Fruit fly (Drosophila melanogaster) whole organism, embryonic: ENCODE data around the gene CG34454.

Experiments used
- CG10147 ChIP-seq: fragments of 200-800 bp; sonication (Bioruptor generic); optimal IDR thresholded peaks from 2 replicates; lab custom pipeline; 2019; ENCODE audit warnings: missing biosample characterization, mild to moderate bottlenecking, missing genetic modification characterization, moderate library complexity
- CG11696 ChIP-seq: fragments of 200-800 bp; sonication (Bioruptor generic); IDR thresholded peaks from 2 replicates; pipeline ENCODE4 v1.3.6; 2022; ENCODE audit warnings: missing biosample characterization, missing genetic modification characterization
- CG12219 ChIP-seq: fragments of 200-800 bp; sonication (Bioruptor generic); optimal IDR thresholded peaks from 3 replicates; lab custom pipeline; 2018; ENCODE audit warnings: missing biosample characterization, mild to moderate bottlenecking, missing genetic modification characterization
- CG14050 ChIP-seq: fragments of 200-800 bp; sonication (Bioruptor generic); IDR thresholded peaks from 3 replicates; pipeline ENCODE4 v1.3.6; 2022; ENCODE audit warnings: missing biosample characterization, missing genetic modification characterization
- CG15514 ChIP-seq: fragments of 200-800 bp; sonication (Bioruptor generic); optimal IDR thresholded peaks from 3 replicates; lab custom pipeline; 2017; ENCODE audit warnings: missing biosample characterization, missing genetic modification characterization, mild to moderate bottlenecking, moderate library complexity, missing genetic modification reagents
- CG16863 ChIP-seq: fragments of 200-800 bp; sonication (Bioruptor generic); optimal IDR thresholded peaks from 3 replicates; lab custom pipeline; 2016; ENCODE audit warnings: missing biosample characterization, missing genetic modification characterization
- CG17385 ChIP-seq: fragments of 200-800 bp; sonication (Bioruptor generic); optimal IDR thresholded peaks from 3 replicates; lab custom pipeline; 2018; ENCODE audit warnings: missing biosample characterization, mild to moderate bottlenecking, missing genetic modification characterization
- CG17829 ChIP-seq: fragments of 200-800 bp; optimal IDR thresholded peaks from 2 replicates; lab custom pipeline; 2019; ENCODE audit warnings: missing biosample characterization, mild to moderate bottlenecking, missing genetic modification characterization, moderate library complexity
- CG1792 ChIP-seq: fragments of 200-800 bp; sonication (Bioruptor generic); optimal IDR thresholded peaks from 2 replicates; lab custom pipeline; 2016; ENCODE audit warnings: missing biosample characterization, missing genetic modification characterization
- CG1832 ChIP-seq: fragments of 200-800 bp; sonication (Bioruptor generic); optimal IDR thresholded peaks from 2 replicates; lab custom pipeline; 2017; ENCODE audit warnings: missing biosample characterization, mild to moderate bottlenecking, missing genetic modification characterization, inconsistent platforms
- CG2202 ChIP-seq: fragments of 200-800 bp; sonication (Bioruptor generic); optimal IDR thresholded peaks from 2 replicates; lab custom pipeline; 2018; ENCODE audit warnings: missing biosample characterization, mild to moderate bottlenecking, missing genetic modification characterization
- CG3281 ChIP-seq: fragments of 200-800 bp; sonication (Bioruptor generic); optimal IDR thresholded peaks from 3 replicates; lab custom pipeline; 2017; ENCODE audit warnings: missing biosample characterization, mild to moderate bottlenecking, missing genetic modification characterization
- CG4617 ChIP-seq: fragments of 200-800 bp; sonication (Bioruptor generic); optimal IDR thresholded peaks from 3 replicates; lab custom pipeline; 2016; ENCODE audit warnings: missing biosample characterization, missing genetic modification characterization, borderline replicate concordance
- CG5953 ChIP-seq: fragments of 200-800 bp; sonication (Bioruptor generic); IDR thresholded peaks from 2 replicates; pipeline ENCODE4 v1.3.6; 2022; ENCODE audit warnings: missing biosample characterization, missing genetic modification characterization
- CG6254 ChIP-seq: fragments of 200-800 bp; sonication (Bioruptor generic); optimal IDR thresholded peaks from 3 replicates; lab custom pipeline; 2017; ENCODE audit warnings: mild to moderate bottlenecking, missing biosample characterization, missing genetic modification reagents, missing genetic modification characterization
- CG7372 ChIP-seq: fragments of 200-800 bp; sonication (Bioruptor generic); IDR thresholded peaks from 2 replicates; pipeline ENCODE4 v1.3.6; 2022; ENCODE audit warnings: missing biosample characterization, missing genetic modification characterization
- CG7745 ChIP-seq: fragments of 200-800 bp; sonication (Bioruptor generic); optimal IDR thresholded peaks from 2 replicates; lab custom pipeline; 2018; ENCODE audit warnings: missing biosample characterization, mild to moderate bottlenecking, missing genetic modification characterization, moderate library complexity
- CG9817 ChIP-seq: fragments of 200-800 bp; sonication (Bioruptor generic); optimal IDR thresholded peaks from 2 replicates; lab custom pipeline; 2018; ENCODE audit warnings: missing biosample characterization, mild to moderate bottlenecking, missing genetic modification characterization, moderate library complexity
- Camta ChIP-seq: fragments of 200-800 bp; sonication (Bioruptor generic); optimal IDR thresholded peaks from 2 replicates; lab custom pipeline; 2016; ENCODE audit warnings: missing biosample characterization, missing genetic modification characterization
- D ChIP-seq, 2 experiments: fragments of 200-800 bp in 1 of 2; fragments of >200 bp in 1 of 2; sonication (Bioruptor generic) in 1 of 2; optimal IDR thresholded peaks; 2 replicates in 1 of 2; 3 replicates in 1 of 2; lab custom pipeline; 2017; ENCODE audit warnings: mild to moderate bottlenecking in 1 of 2, missing biosample characterization in 1 of 2, missing genetic modification characterization in 1 of 2, missing genetic modification reagents in 1 of 2
- D19B ChIP-seq: fragments of 200-800 bp; sonication (Bioruptor generic); optimal IDR thresholded peaks from 2 replicates; lab custom pipeline; 2017; ENCODE audit warnings: missing biosample characterization, mild to moderate bottlenecking, missing genetic modification characterization
- Dek ChIP-seq: fragments of 200-800 bp; sonication (Bioruptor generic); optimal IDR thresholded peaks from 3 replicates; lab custom pipeline; 2019; ENCODE audit warnings: missing biosample characterization, mild to moderate bottlenecking, missing genetic modification characterization, moderate library complexity
- ERR ChIP-seq: fragments of 200-800 bp; sonication (Bioruptor generic); optimal IDR thresholded peaks from 2 replicates; lab custom pipeline; 2016; ENCODE audit warnings: missing biosample characterization, missing genetic modification characterization
- Fer3 ChIP-seq: fragments of 200-800 bp; sonication (Bioruptor generic); optimal IDR thresholded peaks from 2 replicates; lab custom pipeline; 2018; ENCODE audit warnings: missing biosample characterization, mild to moderate bottlenecking, missing genetic modification characterization, moderate library complexity
- Gsc ChIP-seq: fragments of 200-800 bp; sonication (Bioruptor generic); IDR thresholded peaks from 2 replicates; pipeline ENCODE4 v1.3.6; 2022; ENCODE audit warnings: missing biosample characterization, missing genetic modification characterization
- Hsf ChIP-seq: fragments of 200-800 bp; sonication (Bioruptor generic); optimal IDR thresholded peaks from 3 replicates; lab custom pipeline; 2016; ENCODE audit warnings: missing biosample characterization, missing genetic modification characterization
- Neu2 ChIP-seq: fragments of 200-800 bp; sonication (Bioruptor generic); optimal IDR thresholded peaks from 3 replicates; lab custom pipeline; 2016; ENCODE audit warnings: missing biosample characterization, missing genetic modification characterization, borderline replicate concordance
- Nf-YB ChIP-seq: fragments of 200-800 bp; sonication (Bioruptor generic); optimal IDR thresholded peaks from 3 replicates; lab custom pipeline; 2019; ENCODE audit warnings: missing biosample characterization, mild to moderate bottlenecking, missing genetic modification characterization, moderate library complexity
- Poxn ChIP-seq: fragments of 200-800 bp; sonication (Bioruptor generic); IDR thresholded peaks from 2 replicates; pipeline ENCODE4 v1.3.6; 2022; ENCODE audit warnings: missing biosample characterization, missing genetic modification characterization
- Ptx1 ChIP-seq: fragments of 200-800 bp; sonication (Bioruptor generic); IDR thresholded peaks from 2 replicates; pipeline ENCODE4 v1.3.6; 2022; ENCODE audit warnings: missing biosample characterization, missing genetic modification characterization
- Rx ChIP-seq: fragments of 200-800 bp; sonication (Bioruptor generic); IDR thresholded peaks from 2 replicates; pipeline ENCODE4 v1.3.6; 2022; ENCODE audit warnings: missing biosample characterization, missing genetic modification characterization
- TFAM ChIP-seq: fragments of 200-800 bp; sonication (Bioruptor generic); optimal IDR thresholded peaks from 2 replicates; lab custom pipeline; 2017; ENCODE audit warnings: missing biosample characterization, missing genetic modification characterization, inconsistent platforms
- amos ChIP-seq: fragments of 200-800 bp; sonication (Bioruptor generic); IDR thresholded peaks from 2 replicates; pipeline ENCODE4 v1.3.6; 2022; ENCODE audit warnings: missing biosample characterization, missing genetic modification characterization; ENCODE audit not compliant: partially characterized antibody
- cas ChIP-seq: fragments of 200-800 bp; sonication (Bioruptor generic); IDR thresholded peaks from 2 replicates; pipeline ENCODE4 v1.3.6; 2022; ENCODE audit warnings: missing biosample characterization, missing genetic modification characterization
- chn ChIP-seq: fragments of 200-800 bp; sonication (Bioruptor generic); optimal IDR thresholded peaks from 2 replicates; lab custom pipeline; 2016; ENCODE audit warnings: missing biosample characterization, missing genetic modification characterization
- crc ChIP-seq: fragments of 200-800 bp; sonication (Bioruptor generic); optimal IDR thresholded peaks from 2 replicates; lab custom pipeline; 2016; ENCODE audit warnings: missing biosample characterization, missing genetic modification characterization
- grn ChIP-seq: fragments of 200-800 bp; sonication (Bioruptor generic); optimal IDR thresholded peaks from 3 replicates; lab custom pipeline; 2017; ENCODE audit warnings: missing biosample characterization, missing genetic modification characterization
- jigr1 ChIP-seq: fragments of 200-800 bp; sonication (Bioruptor generic); IDR thresholded peaks from 3 replicates; pipeline ENCODE4 v1.3.6; 2022; ENCODE audit warnings: missing biosample characterization, missing genetic modification characterization
- jumu ChIP-seq: fragments of 200-800 bp; sonication (Bioruptor generic); optimal IDR thresholded peaks from 3 replicates; lab custom pipeline; 2016; ENCODE audit warnings: missing biosample characterization, missing genetic modification characterization
- klu ChIP-seq: fragments of 200-800 bp; sonication (Bioruptor generic); IDR thresholded peaks from 2 replicates; pipeline ENCODE4 v1.3.6; 2022; ENCODE audit warnings: missing biosample characterization, missing genetic modification characterization
- maf-S ChIP-seq: fragments of 200-800 bp; sonication (Bioruptor generic); optimal IDR thresholded peaks from 2 replicates; lab custom pipeline; 2016; ENCODE audit warnings: missing biosample characterization, missing genetic modification characterization
- mld ChIP-seq: fragments of 200-800 bp; sonication (Bioruptor generic); IDR thresholded peaks from 3 replicates; pipeline ENCODE4 v1.3.6; 2022; ENCODE audit warnings: missing biosample characterization, missing genetic modification characterization; ENCODE audit not compliant: partially characterized antibody
- nerfin-2 ChIP-seq: fragments of 200-800 bp; sonication (Bioruptor generic); IDR thresholded peaks from 2 replicates; pipeline ENCODE4 v1.3.6; 2022; ENCODE audit warnings: missing biosample characterization, missing genetic modification characterization; ENCODE audit not compliant: partially characterized antibody
- oc ChIP-seq: fragments of 200-800 bp; sonication (Bioruptor generic); optimal IDR thresholded peaks from 2 replicates; lab custom pipeline; 2018; ENCODE audit warnings: missing biosample characterization, mild to moderate bottlenecking, missing genetic modification characterization, moderate library complexity
- schlank ChIP-seq: fragments of 200-800 bp; sonication (Bioruptor generic); optimal IDR thresholded peaks from 2 replicates; lab custom pipeline; 2018; ENCODE audit warnings: missing biosample characterization, mild to moderate bottlenecking, missing genetic modification characterization
- sim ChIP-seq: fragments of 200-800 bp; sonication (Bioruptor generic); IDR thresholded peaks from 2 replicates; pipeline ENCODE4 v1.3.6; 2022; ENCODE audit warnings: missing biosample characterization, missing genetic modification characterization
- twi ChIP-seq: fragments of 200-800 bp; optimal IDR thresholded peaks from 2 replicates; lab custom pipeline; 2019; ENCODE audit warnings: missing biosample characterization, mild to moderate bottlenecking, missing genetic modification characterization, moderate library complexity
- yki ChIP-seq: fragments of >200 bp; optimal IDR thresholded peaks from 3 replicates; lab custom pipeline; 2018
- z ChIP-seq: fragments of 200-800 bp; sonication (Bioruptor generic); IDR thresholded peaks from 3 replicates; pipeline ENCODE4 v1.3.6; 2022; ENCODE audit warnings: missing biosample characterization, missing genetic modification characterization
- zf30C ChIP-seq: fragments of 200-800 bp; sonication (Bioruptor generic); optimal IDR thresholded peaks from 3 replicates; lab custom pipeline; 2018; ENCODE audit warnings: missing biosample characterization, mild to moderate bottlenecking, missing genetic modification characterization
- zfh1 ChIP-seq: fragments of 200-800 bp; sonication (Bioruptor generic); IDR thresholded peaks from 3 replicates; pipeline ENCODE4 v1.3.6; 2022; ENCODE audit warnings: missing biosample characterization, missing genetic modification characterization

CG34454 gene

dm6 chr3L:184251-184650 is 47.9 kb downstream of the CG34454 start, which contains the start of the genes CG34140, Mkp and Mtch (continued):
- TF ChIP-seq CG11696 = 0 out of 2 replicates have a peak, but pooled peaks have one; percentile 39
- TF ChIP-seq CG2202 (tag; lab: Kevin White, UChicago) = peak; percentile 71
- TF ChIP-seq ERR (GFP tag; lab: Kevin White, UChicago) = peak; percentile 88
- no peak for TF ChIP-seq CG7745 (tag; lab: Kevin White, UChicago)
- no peak for TF ChIP-seq yki (lab: Kevin White, UChicago)
- peak; percentile 85 for TF ChIP-seq CG16863 (GFP tag; lab: Kevin White, UChicago)
- TF ChIP-seq chn = peak; percentile 94
- TF ChIP-seq Poxn (GFP tag; lab: Robert Waterston, UW) = no peak
- TF ChIP-seq z = no peak
- TF ChIP-seq CG7372 = peak; percentile 78
- peak; percentile 89 for TF ChIP-seq maf-S
- peak; percentile 84 for TF ChIP-seq Ptx1 (GFP tag; lab: Robert Waterston, UW)
- peak; percentile 93 for TF ChIP-seq CG4617
- TF ChIP-seq zfh1 (GFP tag; lab: Robert Waterston, UW) = peak; percentile 74
- peak; percentile 91 for TF ChIP-seq jumu (GFP tag; lab: Kevin White, UChicago)
- no peak for TF ChIP-seq CG10147
- peak; percentile 85 for TF ChIP-seq CG1792 (GFP tag; lab: Kevin White, UChicago)
- peak; percentile 64 for TF ChIP-seq Nf-YB
- TF ChIP-seq CG6254 (GFP tag; lab: Kevin White, UChicago) = no peak
- peak; percentile 70; the same call in 2 of the 3 replicates for TF ChIP-seq CG14050 (GFP tag; lab: Robert Waterston, UW)
- TF ChIP-seq CG15514 (GFP tag; lab: Kevin White, UChicago) = peak; percentile 84
- TF ChIP-seq cas (GFP tag; lab: Robert Waterston, UW) = peak; percentile 77
- no peak for TF ChIP-seq oc (tag; lab: Kevin White, UChicago)
- no peak for TF ChIP-seq CG1832 (GFP tag; lab: Kevin White, UChicago)
- no peak for TF ChIP-seq CG12219
- TF ChIP-seq mld = peak; percentile 60; the same call in 1 of the 3 replicates
- no peak for TF ChIP-seq CG3281 (GFP tag; lab: Kevin White, UChicago)
- no peak for TF ChIP-seq D19B (GFP tag; lab: Kevin White, UChicago)
- TF ChIP-seq Hsf = peak; percentile 89
- TF ChIP-seq schlank (tag; lab: Kevin White, UChicago) = no peak
- no peak for TF ChIP-seq Fer3 (tag; lab: Kevin White, UChicago)
- peak; percentile 89 for TF ChIP-seq amos (GFP tag; lab: Robert Waterston, UW)
- peak; percentile 76 for TF ChIP-seq Dek (tag; lab: Kevin White, UChicago)
- no peak for TF ChIP-seq jigr1 (GFP tag; lab: Robert Waterston, UW)
- TF ChIP-seq Rx (GFP tag; lab: Robert Waterston, UW) = peak; percentile 76
- peak; percentile 60 for TF ChIP-seq Neu2 (GFP tag; lab: Kevin White, UChicago)
- TF ChIP-seq D (optimal IDR thresholded peaks at IDR 0.05; lab: Kevin White, UChicago) = no peak
- TF ChIP-seq D (GFP tag; optimal IDR thresholded peaks at IDR 0.05; lab: Kevin White, UChicago) = peak; percentile 60
- TF ChIP-seq CG17829 (tag; lab: Kevin White, UChicago) = peak; percentile 86
- peak; percentile 74 for TF ChIP-seq klu (GFP tag; lab: Robert Waterston, UW)
- TF ChIP-seq twi = no peak
- no peak for TF ChIP-seq Gsc
- no peak for TF ChIP-seq zf30C (GFP tag; lab: Kevin White, UChicago)
- TF ChIP-seq CG17385 (GFP tag; lab: Kevin White, UChicago) = peak; percentile 74
- TF ChIP-seq CG5953 (GFP tag; lab: Robert Waterston, UW) = no peak
- TF ChIP-seq nerfin-2 = peak; percentile 81
- no peak for TF ChIP-seq grn (GFP tag; lab: Kevin White, UChicago)
- TF ChIP-seq Camta (GFP tag; lab: Kevin White, UChicago) = peak; percentile 79
- peak; percentile 84 for TF ChIP-seq crc
- TF ChIP-seq sim = no peak
- TF ChIP-seq TFAM (GFP tag; lab: Kevin White, UChicago) = no peak
- TF ChIP-seq CG9817 (tag; lab: Kevin White, UChicago) = peak; percentile 88
